Worm (Caenorhabditis elegans) whole organism, early embryonic: ENCODE results near the gene Y53C12A.11.

Source experiments
- B0310.2 ChIP-seq: sonication (generic microtip); optimal IDR thresholded peaks from 2 replicates; lab custom pipeline; 2016; ENCODE audit warnings: mild to moderate bottlenecking, missing genetic modification characterization, missing compliant biosample characterization
- F13C5.2 ChIP-seq: sonication (generic microtip); optimal IDR thresholded peaks from 2 replicates; lab custom pipeline; 2017; ENCODE audit warnings: mild to moderate bottlenecking, missing genetic modification characterization, inconsistent platforms, missing compliant biosample characterization
- aly-1 ChIP-seq: sonication (generic microtip); optimal IDR thresholded peaks from 2 replicates; lab custom pipeline; 2016; ENCODE audit warnings: missing genetic modification characterization, missing compliant biosample characterization
- ama-1 ChIP-seq: fragments of 150-350 bp; optimal IDR thresholded peaks from 2 replicates; lab custom pipeline; 2014
- ceh-13 ChIP-seq: fragments of 200-800 bp; sonication (Bioruptor generic); optimal IDR thresholded peaks from 2 replicates; lab custom pipeline; 2018; ENCODE audit warnings: mild to moderate bottlenecking, missing genetic modification characterization, missing compliant biosample characterization
- ceh-36 ChIP-seq: sonication (generic microtip); optimal IDR thresholded peaks from 2 replicates; lab custom pipeline; 2016; ENCODE audit warnings: missing genetic modification characterization, inconsistent platforms, missing compliant biosample characterization
- ets-7 ChIP-seq: sonication (generic microtip); optimal IDR thresholded peaks from 2 replicates; lab custom pipeline; 2016; ENCODE audit warnings: missing genotype, missing genetic modification characterization, missing compliant biosample characterization
- flt-1 ChIP-seq: fragments of 200-800 bp; sonication (Bioruptor generic); IDR thresholded peaks from 2 replicates; pipeline ENCODE4 v1.3.6; 2022; ENCODE audit warnings: missing genetic modification characterization, missing compliant biosample characterization
- hmbx-1 ChIP-seq: sonication (generic microtip); optimal IDR thresholded peaks from 2 replicates; lab custom pipeline; 2016; ENCODE audit warnings: mild to moderate bottlenecking, missing genetic modification characterization, missing compliant biosample characterization
- hmg-4 ChIP-seq: fragments of 200-800 bp; sonication (Bioruptor generic); optimal IDR thresholded peaks from 2 replicates; lab custom pipeline; 2018; ENCODE audit warnings: mild to moderate bottlenecking, missing genetic modification characterization, missing compliant biosample characterization
- hnd-1 ChIP-seq: sonication (generic microtip); optimal IDR thresholded peaks from 2 replicates; lab custom pipeline; 2016; ENCODE audit warnings: missing genetic modification characterization, missing compliant biosample characterization
- pes-1 ChIP-seq: fragments of 200-800 bp; sonication (Bioruptor generic); IDR thresholded peaks from 2 replicates; pipeline ENCODE4 v1.3.6; 2022; ENCODE audit warnings: missing genetic modification reagents, missing genetic modification characterization, missing compliant biosample characterization
- scrt-1 ChIP-seq: fragments of 200-800 bp; sonication (Bioruptor generic); IDR thresholded peaks from 2 replicates; pipeline ENCODE4 v1.3.6; 2022; ENCODE audit warnings: missing genetic modification characterization, missing compliant biosample characterization
- sea-1 ChIP-seq: fragments of 200-800 bp; sonication (Bioruptor generic); conservative IDR thresholded peaks from 2 replicates; pipeline ENCODE4 v1.3.6; 2022; ENCODE audit warnings: missing genetic modification characterization, missing compliant biosample characterization
- tbx-11 ChIP-seq: fragments of 200-800 bp; sonication (Bioruptor generic); IDR thresholded peaks from 2 replicates; pipeline ENCODE4 v1.3.6; 2022; ENCODE audit warnings: missing genetic modification characterization, missing compliant biosample characterization
- tbx-37 ChIP-seq: fragments of 200-800 bp; sonication (Bioruptor generic); conservative IDR thresholded peaks from 2 replicates; pipeline ENCODE4 v1.3.6; 2022; ENCODE audit warnings: missing genetic modification reagents, missing genetic modification characterization, missing compliant biosample characterization
- tra-4 ChIP-seq: sonication (generic microtip); optimal IDR thresholded peaks from 2 replicates; lab custom pipeline; 2017; ENCODE audit warnings: missing genetic modification characterization, missing compliant biosample characterization

The Y53C12A.11 gene

ce11 chrII:9695942-9696341 is 22.6 kb downstream of the Y53C12A.11 start:
- TF ChIP-seq tra-4 (no peak), B0310.2 (tag; lab: Kevin White, UChicago) (no peak), ama-1 (lab: Kevin White, UChicago) (no peak), hmg-4 (GFP tag; lab: Kevin White, UChicago) (no peak), flt-1 (GFP tag; lab: Robert Waterston, UW) (no peak), tbx-11 (GFP tag; lab: Robert Waterston, UW) (no peak), tbx-37 (GFP tag; lab: Robert Waterston, UW) (no peak), sea-1 (no peak), ets-7 (tag; lab: Kevin White, UChicago) (no peak), pes-1 (no peak), scrt-1 (GFP tag; lab: Robert Waterston, UW) (no peak), F13C5.2 (no peak), ceh-13 (GFP tag; lab: Kevin White, UChicago) (no peak)

DNA sequence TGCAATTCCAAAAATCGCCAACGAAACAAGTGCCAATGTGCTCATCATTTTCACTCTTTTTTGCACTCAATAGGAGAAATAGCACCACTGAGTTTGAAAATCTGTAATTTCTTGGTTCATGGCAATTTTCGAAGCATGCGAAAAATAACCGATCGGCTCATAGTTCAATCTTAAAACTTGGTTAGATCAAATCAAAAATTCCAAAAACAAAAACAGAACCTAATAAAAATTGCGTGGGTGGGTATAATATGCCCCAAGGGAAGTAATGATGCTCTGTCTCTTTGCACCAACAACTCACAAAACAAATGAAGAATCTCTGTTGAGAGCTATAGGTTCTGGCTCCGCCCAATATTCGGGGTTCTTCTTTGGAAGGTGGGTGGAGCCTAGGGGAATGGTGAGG is 26.7 kb downstream of the Y53C12A.11 start, which contains the start of gene nlp-11:
nlp-11 (minus strand) TSS at position 101 of the 400 bp plus-strand sequence.
- TF ChIP-seq pes-1 (no peak), aly-1 (tag; lab: Kevin White, UChicago) (no peak), flt-1 (GFP tag; lab: Robert Waterston, UW) (no peak), tbx-11 (GFP tag; lab: Robert Waterston, UW) (no peak), ceh-13 (GFP tag; lab: Kevin White, UChicago) (no peak), ceh-36 (no peak), F13C5.2 (no peak), tra-4 (no peak), hnd-1 (tag; lab: Kevin White, UChicago) (no peak)

DNA sequence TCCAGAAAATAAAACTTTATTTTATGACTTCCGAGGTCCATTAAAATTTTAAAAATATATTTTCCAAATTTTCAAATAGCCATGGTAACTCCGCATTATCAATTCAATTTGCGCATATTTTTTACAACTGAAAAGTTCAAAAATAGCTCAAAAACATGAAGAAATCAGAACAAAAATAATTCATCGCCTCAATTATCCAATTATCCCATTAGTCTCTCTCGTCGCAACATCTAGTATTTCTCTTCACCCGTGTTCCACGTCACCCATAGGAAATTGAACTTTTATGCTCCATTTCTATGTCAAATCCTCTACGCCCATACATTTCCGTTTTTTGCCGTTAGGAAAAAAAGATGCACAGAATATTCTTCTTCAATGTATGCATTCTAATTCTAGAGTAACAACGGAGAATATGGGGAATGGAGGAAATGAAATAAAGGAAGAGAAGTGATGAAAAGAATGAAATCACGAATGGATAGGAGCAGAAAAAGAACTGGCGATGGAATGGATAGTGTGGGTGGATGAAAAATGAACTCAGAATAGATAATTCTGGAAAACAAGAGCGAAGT is 28.3 kb downstream of the Y53C12A.11 start:
- TF ChIP-seq B0310.2 (tag; lab: Kevin White, UChicago), result no peak
- TF ChIP-seq ama-1 (lab: Kevin White, UChicago), result no peak
- TF ChIP-seq hmbx-1 (tag; lab: Kevin White, UChicago), result no peak
- no peak for TF ChIP-seq hnd-1 (tag; lab: Kevin White, UChicago)
- TF ChIP-seq F13C5.2, result no peak
- TF ChIP-seq ets-7 (tag; lab: Kevin White, UChicago), result no peak
- TF ChIP-seq pes-1, result no peak
- TF ChIP-seq flt-1 (GFP tag; lab: Robert Waterston, UW), result no peak
- TF ChIP-seq tbx-37 (GFP tag; lab: Robert Waterston, UW), result no peak
- no peak for TF ChIP-seq aly-1 (tag; lab: Kevin White, UChicago)
- no peak for TF ChIP-seq sea-1
- TF ChIP-seq tbx-11 (GFP tag; lab: Robert Waterston, UW), result no peak
- no peak for TF ChIP-seq ceh-13 (GFP tag; lab: Kevin White, UChicago)
- no peak for TF ChIP-seq ceh-36
- no peak for TF ChIP-seq scrt-1 (GFP tag; lab: Robert Waterston, UW)
- TF ChIP-seq hmg-4 (GFP tag; lab: Kevin White, UChicago), result no peak
- TF ChIP-seq tra-4, result no peak

DNA sequence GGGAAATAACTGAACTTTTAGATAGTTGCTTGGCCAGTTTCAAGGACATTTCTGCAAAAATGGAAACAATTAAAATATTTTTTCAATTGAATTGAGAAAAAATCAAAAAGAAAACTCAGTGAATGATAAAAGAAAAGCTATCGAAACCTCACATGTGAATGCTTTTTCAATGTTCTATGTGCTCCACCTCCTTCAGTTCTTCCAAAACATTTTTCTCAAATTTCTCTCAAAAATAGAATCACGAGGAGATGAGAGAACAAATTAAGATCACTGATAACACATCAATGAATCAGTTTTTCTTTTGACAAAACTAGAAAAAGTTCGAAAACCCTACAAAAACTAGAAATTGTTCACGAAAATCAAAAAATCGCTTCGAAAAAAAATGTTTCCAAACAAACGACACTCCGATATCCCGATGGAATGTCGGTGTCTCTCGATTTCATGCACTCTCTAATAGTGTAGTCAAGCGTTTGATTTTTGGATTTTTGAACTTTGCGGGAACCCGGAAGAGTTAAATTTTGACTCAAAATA is 31.8 kb downstream of the Y53C12A.11 start, which contains the start of gene ZK1320.9:
ZK1320.9 (minus strand) TSS at position 51 of the 531 bp plus-strand sequence.
- no peak for TF ChIP-seq ama-1 (lab: Kevin White, UChicago)
- TF ChIP-seq sea-1, result no peak
- TF ChIP-seq ceh-36, result no peak
- TF ChIP-seq ceh-13 (GFP tag; lab: Kevin White, UChicago), result no peak
- TF ChIP-seq ets-7 (tag; lab: Kevin White, UChicago), result no peak
- no peak for TF ChIP-seq tbx-37 (GFP tag; lab: Robert Waterston, UW)
- TF ChIP-seq hmg-4 (GFP tag; lab: Kevin White, UChicago), result no peak
- TF ChIP-seq tra-4, result no peak
- no peak for TF ChIP-seq B0310.2 (tag; lab: Kevin White, UChicago)
- TF ChIP-seq F13C5.2, result no peak
- no peak for TF ChIP-seq hnd-1 (tag; lab: Kevin White, UChicago)
- TF ChIP-seq tbx-11 (GFP tag; lab: Robert Waterston, UW), result no peak
- TF ChIP-seq scrt-1 (GFP tag; lab: Robert Waterston, UW), result no peak
- TF ChIP-seq pes-1, result no peak
- TF ChIP-seq flt-1 (GFP tag; lab: Robert Waterston, UW), result no peak
- no peak for TF ChIP-seq aly-1 (tag; lab: Kevin White, UChicago)
- no peak for TF ChIP-seq hmbx-1 (tag; lab: Kevin White, UChicago)

DNA sequence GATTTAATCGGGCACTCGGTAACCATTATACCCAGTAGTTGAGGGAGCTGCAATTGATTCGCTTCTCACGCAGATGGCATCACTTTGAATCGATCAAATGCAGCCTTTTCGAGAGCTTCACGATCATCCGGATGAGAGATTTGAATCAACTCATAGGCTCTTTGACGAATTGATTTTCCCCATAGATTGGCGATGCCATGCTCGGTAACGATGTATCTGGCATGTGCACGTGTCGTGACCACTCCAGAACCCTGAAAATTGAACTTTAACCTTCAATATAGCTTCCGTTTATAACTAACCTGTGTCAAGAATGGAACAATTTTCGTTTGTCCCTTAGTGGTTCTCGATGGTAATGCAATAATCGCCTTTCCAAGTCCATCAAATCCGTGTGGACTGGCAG is 34.3 kb downstream of the Y53C12A.11 start:
- TF ChIP-seq hnd-1 (tag; lab: Kevin White, UChicago), result no peak
- TF ChIP-seq ceh-13 (GFP tag; lab: Kevin White, UChicago), result no peak
- no peak for TF ChIP-seq ama-1 (lab: Kevin White, UChicago)
- no peak for TF ChIP-seq tbx-37 (GFP tag; lab: Robert Waterston, UW)
- TF ChIP-seq aly-1 (tag; lab: Kevin White, UChicago), result no peak
- no peak for TF ChIP-seq hmg-4 (GFP tag; lab: Kevin White, UChicago)

DNA sequence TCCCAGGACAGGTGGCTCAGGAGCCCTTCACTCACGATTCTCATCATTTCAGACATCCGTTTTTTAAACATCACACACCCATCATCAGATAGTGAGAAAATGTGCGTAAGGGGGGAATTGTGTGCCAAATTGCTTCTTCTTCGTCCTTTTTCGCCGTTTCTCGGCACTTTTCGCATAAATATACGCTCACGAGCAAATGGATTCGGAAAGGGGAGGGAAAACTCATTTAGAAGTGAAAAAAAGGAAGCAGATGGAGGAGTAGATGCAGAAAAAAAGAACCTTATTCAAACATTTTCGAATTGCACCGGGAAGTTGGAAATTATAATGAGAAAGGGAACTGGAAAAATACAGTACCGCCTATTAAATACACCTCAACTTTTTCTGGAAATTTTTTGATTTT is 36.5 kb downstream of the Y53C12A.11 start:
- TF ChIP-seq tra-4 (no peak), ets-7 (tag; lab: Kevin White, UChicago) (no peak), hnd-1 (tag; lab: Kevin White, UChicago) (no peak), B0310.2 (tag; lab: Kevin White, UChicago) (no peak), ceh-36 (no peak), pes-1 (no peak), tbx-11 (GFP tag; lab: Robert Waterston, UW) (no peak), hmbx-1 (tag; lab: Kevin White, UChicago) (no peak), ama-1 (lab: Kevin White, UChicago) (no peak), hmg-4 (GFP tag; lab: Kevin White, UChicago) (no peak)

ce11 chrII:9680493-9680892 is 38.0 kb downstream of the Y53C12A.11 start, which contains the start of gene ZK1320.13:
Gene ZK1320.13, plus strand, starts transcription at chrII:9680793.
- TF ChIP-seq scrt-1 (GFP tag; lab: Robert Waterston, UW) (no peak), tbx-37 (GFP tag; lab: Robert Waterston, UW) (no peak), tra-4 (no peak), ceh-36 (no peak), pes-1 (no peak), sea-1 (no peak), F13C5.2 (no peak), ets-7 (tag; lab: Kevin White, UChicago) (no peak), aly-1 (tag; lab: Kevin White, UChicago) (no peak), hmbx-1 (tag; lab: Kevin White, UChicago) (no peak)
